Fruit fly (Drosophila melanogaster) whole organism, adult: ENCODE data around the gene CG31924.

ENCODE experiments used
- CG14711 ChIP-seq: fragments of 200-800 bp; sonication (Bioruptor generic); optimal IDR thresholded peaks from 2 replicates; lab custom pipeline; 2018; ENCODE audit warnings: missing biosample characterization, mild to moderate bottlenecking, missing genetic modification characterization, moderate library complexity
- CG33017 ChIP-seq: fragments of 200-800 bp; sonication (Bioruptor generic); optimal IDR thresholded peaks from 2 replicates; lab custom pipeline; 2018; ENCODE audit warnings: missing biosample characterization, mild to moderate bottlenecking, missing genetic modification characterization, moderate library complexity
- CG7101 ChIP-seq: fragments of 200-800 bp; sonication (Bioruptor generic); optimal IDR thresholded peaks from 2 replicates; lab custom pipeline; 2018; ENCODE audit warnings: missing biosample characterization, mild to moderate bottlenecking, missing genetic modification characterization, moderate library complexity
- Clk ChIP-seq: fragments of 200-800 bp; sonication (Bioruptor generic); optimal IDR thresholded peaks from 2 replicates; lab custom pipeline; 2017; ENCODE audit warnings: missing biosample characterization, missing genetic modification characterization
- Hr96 ChIP-seq: fragments of 200-800 bp; sonication (Bioruptor generic); optimal IDR thresholded peaks from 2 replicates; lab custom pipeline; 2016; ENCODE audit warnings: missing biosample characterization, missing genetic modification characterization
- Mnt ChIP-seq: fragments of 200-800 bp; sonication (Bioruptor generic); optimal IDR thresholded peaks from 2 replicates; lab custom pipeline; 2016; ENCODE audit warnings: missing biosample characterization, mild to moderate bottlenecking, missing genetic modification characterization
- cnc ChIP-seq, 2 experiments: fragments of >200 bp; optimal IDR thresholded peaks; 2 replicates each; lab custom pipeline; 2017
- kay ChIP-seq: fragments of 200-800 bp; sonication (Bioruptor generic); peaks from one replicate; lab custom pipeline; 2016; ENCODE audit warnings: missing biosample characterization, missing genetic modification characterization, borderline replicate concordance
- pad ChIP-seq: fragments of 200-800 bp; sonication (Bioruptor generic); optimal IDR thresholded peaks from 3 replicates; lab custom pipeline; 2017; ENCODE audit warnings: missing biosample characterization, missing genetic modification characterization, mild to moderate bottlenecking, moderate library complexity, missing genetic modification reagents
- tj ChIP-seq: fragments of 200-800 bp; sonication (Bioruptor generic); optimal IDR thresholded peaks from 3 replicates; lab custom pipeline; 2017; ENCODE audit warnings: missing biosample characterization, mild to moderate bottlenecking, missing genetic modification characterization, moderate library complexity

- TF ChIP-seq Mnt (GFP tag; lab: Kevin White, UChicago) = no peak
- no peak for TF ChIP-seq pad (GFP tag; lab: Kevin White, UChicago)
- no peak for TF ChIP-seq CG14711 (tag; lab: Kevin White, UChicago)
- no peak for TF ChIP-seq Hr96 (GFP tag; lab: Kevin White, UChicago)
- TF ChIP-seq CG7101 = no peak
- TF ChIP-seq cnc (optimal IDR thresholded peaks at IDR 0.05; lab: Kevin White, UChicago) = no peak
- no peak for TF ChIP-seq kay (GFP tag; lab: Kevin White, UChicago)
- no peak for TF ChIP-seq CG33017 (tag; lab: Kevin White, UChicago)
- no peak for TF ChIP-seq tj
- no peak for TF ChIP-seq Clk
These were observed 12.7 kb downstream of the CG31924 start, which contains the start of gene CG33923 for dm6 chr2L:1341995-1342394.
